Fruit fly (Drosophila melanogaster) whole organism, embryonic: ENCODE measurements around the gene CG5618.

ENCODE experiments used
- Ada2b ChIP-seq: fragments of 200-800 bp; sonication (Bioruptor generic); IDR thresholded peaks from 2 replicates; pipeline ENCODE4 v1.3.6; 2022; ENCODE audit warnings: missing biosample characterization, missing genetic modification characterization
- Awh ChIP-seq: fragments of 200-800 bp; sonication (Bioruptor generic); IDR thresholded peaks from 2 replicates; pipeline ENCODE4, ENCODE4 v1.3.6; 2022; ENCODE audit warnings: missing biosample characterization, missing genetic modification characterization
- CG10654 ChIP-seq: fragments of 200-800 bp; sonication (Bioruptor generic); optimal IDR thresholded peaks from 2 replicates; lab custom pipeline; 2016; ENCODE audit warnings: missing biosample characterization, missing genetic modification characterization
- CG11247 ChIP-seq: fragments of 200-800 bp; sonication (Bioruptor generic); IDR thresholded peaks from 2 replicates; pipeline ENCODE4 v1.3.6; 2022; ENCODE audit warnings: missing biosample characterization, missing genetic modification characterization
- CG13424 ChIP-seq: fragments of 200-800 bp; sonication (Bioruptor generic); optimal IDR thresholded peaks from 2 replicates; lab custom pipeline; 2019; ENCODE audit warnings: missing biosample characterization, mild to moderate bottlenecking, missing genetic modification characterization, moderate library complexity
- CG17802 ChIP-seq: fragments of 200-800 bp; sonication (Bioruptor generic); optimal IDR thresholded peaks from 2 replicates; lab custom pipeline; 2018; ENCODE audit warnings: missing biosample characterization, mild to moderate bottlenecking, missing genetic modification characterization, moderate library complexity
- CG18764 ChIP-seq: fragments of 200-800 bp; sonication (Bioruptor generic); optimal IDR thresholded peaks from 3 replicates; lab custom pipeline; 2016; ENCODE audit warnings: missing biosample characterization, missing genetic modification characterization
- CG2129 ChIP-seq: fragments of 200-800 bp; sonication (Bioruptor generic); IDR thresholded peaks from 2 replicates; pipeline ENCODE4 v1.3.6; 2022; ENCODE audit warnings: missing biosample characterization, missing genetic modification characterization; ENCODE audit not compliant: partially characterized antibody
- CG2678 ChIP-seq: fragments of 200-800 bp; sonication (Bioruptor generic); optimal IDR thresholded peaks from 3 replicates; lab custom pipeline; 2019; ENCODE audit warnings: missing biosample characterization, mild to moderate bottlenecking, missing genetic modification characterization, moderate library complexity
- CG30431 ChIP-seq: fragments of 200-800 bp; sonication (Bioruptor generic); optimal IDR thresholded peaks from 2 replicates; lab custom pipeline; 2017; ENCODE audit warnings: missing biosample characterization, missing genetic modification characterization
- CG32767 ChIP-seq: fragments of 200-800 bp; sonication (Bioruptor generic); IDR thresholded peaks from 2 replicates; pipeline ENCODE4 v1.3.6; 2022; ENCODE audit warnings: missing biosample characterization, missing genetic modification characterization
- CG4617 ChIP-seq: fragments of 200-800 bp; sonication (Bioruptor generic); optimal IDR thresholded peaks from 3 replicates; lab custom pipeline; 2016; ENCODE audit warnings: missing biosample characterization, missing genetic modification characterization, borderline replicate concordance
- CG8388 ChIP-seq: fragments of 200-800 bp; sonication (Bioruptor generic); optimal IDR thresholded peaks from 2 replicates; lab custom pipeline; 2019; ENCODE audit warnings: missing biosample characterization, mild to moderate bottlenecking, missing genetic modification characterization, moderate library complexity
- CG8765 ChIP-seq: fragments of 200-800 bp; sonication (Bioruptor generic); IDR thresholded peaks from 2 replicates; pipeline ENCODE4 v1.3.6; 2022; ENCODE audit warnings: missing biosample characterization, missing genetic modification characterization
- CG8924 ChIP-seq: fragments of 200-800 bp; optimal IDR thresholded peaks from 3 replicates; lab custom pipeline; 2019; ENCODE audit warnings: missing biosample characterization, mild to moderate bottlenecking, missing genetic modification characterization, moderate library complexity
- CG8944 ChIP-seq: fragments of 200-800 bp; sonication (Bioruptor generic); optimal IDR thresholded peaks from 3 replicates; lab custom pipeline; 2016; ENCODE audit warnings: missing biosample characterization, missing genetic modification characterization
- CG9437 ChIP-seq: fragments of 200-800 bp; sonication (Bioruptor generic); optimal IDR thresholded peaks from 2 replicates; lab custom pipeline; 2018; ENCODE audit warnings: missing biosample characterization, mild to moderate bottlenecking, missing genetic modification characterization
- D ChIP-seq, 2 experiments: fragments of 200-800 bp in 1 of 2; fragments of >200 bp in 1 of 2; sonication (Bioruptor generic) in 1 of 2; optimal IDR thresholded peaks; 2 replicates in 1 of 2; 3 replicates in 1 of 2; lab custom pipeline; 2017; ENCODE audit warnings: mild to moderate bottlenecking in 1 of 2, missing biosample characterization in 1 of 2, missing genetic modification characterization in 1 of 2, missing genetic modification reagents in 1 of 2
- Gsc ChIP-seq: fragments of 200-800 bp; sonication (Bioruptor generic); IDR thresholded peaks from 2 replicates; pipeline ENCODE4 v1.3.6; 2022; ENCODE audit warnings: missing biosample characterization, missing genetic modification characterization
- HmgZ ChIP-seq: fragments of 200-800 bp; sonication (Bioruptor generic); optimal IDR thresholded peaks from 2 replicates; lab custom pipeline; 2018; ENCODE audit warnings: missing biosample characterization, mild to moderate bottlenecking, missing genetic modification characterization
- Lhr ChIP-seq: fragments of 200-800 bp; sonication (Bioruptor generic); optimal IDR thresholded peaks from 3 replicates; lab custom pipeline; 2017; ENCODE audit warnings: mild to moderate bottlenecking, missing biosample characterization, missing genetic modification reagents, missing genetic modification characterization
- NC2α ChIP-seq: fragments of 200-800 bp; sonication (Bioruptor generic); optimal IDR thresholded peaks from 2 replicates; lab custom pipeline; 2016; ENCODE audit warnings: missing biosample characterization, missing genetic modification characterization
- NK7.1 ChIP-seq: fragments of 200-800 bp; sonication (Bioruptor generic); optimal IDR thresholded peaks from 3 replicates; lab custom pipeline; 2016; ENCODE audit warnings: missing biosample characterization, missing genetic modification characterization
- Poxn ChIP-seq: fragments of 200-800 bp; sonication (Bioruptor generic); IDR thresholded peaks from 2 replicates; pipeline ENCODE4 v1.3.6; 2022; ENCODE audit warnings: missing biosample characterization, missing genetic modification characterization
- Scr ChIP-seq: fragments of 200-800 bp; sonication (Bioruptor generic); IDR thresholded peaks from 2 replicates; pipeline ENCODE4 v1.3.6; 2022; ENCODE audit warnings: missing biosample characterization, missing genetic modification characterization; ENCODE audit not compliant: partially characterized antibody
- Stat92E ChIP-seq, 3 experiments: fragments of >200 bp in 2 of 3; fragments of 200-800 bp in 1 of 3; sonication (Bioruptor generic) in 1 of 3; optimal IDR thresholded peaks; 2 replicates each; lab custom pipeline; 2017 to 2019; ENCODE audit warnings: missing biosample characterization in 3 of 3, missing genetic modification characterization in 3 of 3, mild to moderate bottlenecking in 1 of 3, moderate library complexity in 1 of 3
- aop ChIP-seq: fragments of 200-800 bp; sonication (Bioruptor generic); IDR thresholded peaks from 2 replicates; pipeline ENCODE4 v1.3.6; 2022; ENCODE audit warnings: missing biosample characterization, missing genetic modification characterization
- ash1 ChIP-seq: fragments of 200-800 bp; sonication (Bioruptor generic); optimal IDR thresholded peaks from 2 replicates; lab custom pipeline; 2018; ENCODE audit warnings: missing biosample characterization, mild to moderate bottlenecking, missing genetic modification characterization
- bowl ChIP-seq: fragments of 200-800 bp; sonication (Bioruptor generic); IDR thresholded peaks from 2 replicates; pipeline ENCODE4 v1.3.6; 2022; ENCODE audit warnings: missing biosample characterization, missing genetic modification characterization
- dm ChIP-seq: fragments of 200-800 bp; sonication (Bioruptor generic); optimal IDR thresholded peaks from 3 replicates; lab custom pipeline; 2016; ENCODE audit warnings: missing biosample characterization, missing genetic modification characterization
- dmrt11E ChIP-seq: fragments of 200-800 bp; sonication (Bioruptor generic); optimal IDR thresholded peaks from 3 replicates; lab custom pipeline; 2018; ENCODE audit warnings: missing biosample characterization, mild to moderate bottlenecking, missing genetic modification characterization, moderate library complexity
- eve ChIP-seq, 2 experiments: fragments of >200 bp; optimal IDR thresholded peaks; 2 replicates each; lab custom pipeline; 2017; ENCODE audit warnings: missing biosample characterization in 2 of 2, missing genetic modification characterization in 2 of 2
- fd96Cb ChIP-seq: fragments of 200-800 bp; sonication (Bioruptor generic); optimal IDR thresholded peaks from 2 replicates; lab custom pipeline; 2018; ENCODE audit warnings: missing biosample characterization, mild to moderate bottlenecking, missing genetic modification characterization, moderate library complexity
- gfzf ChIP-seq: fragments of 200-800 bp; sonication (Bioruptor generic); optimal IDR thresholded peaks from 2 replicates; lab custom pipeline; 2016; ENCODE audit warnings: missing biosample characterization, mild to moderate bottlenecking, missing genetic modification characterization, moderate library complexity
- hkb ChIP-seq, 2 experiments: fragments of 200-800 bp in 1 of 2; fragments of >200 bp in 1 of 2; sonication (Bioruptor generic) in 1 of 2; IDR thresholded peaks in 1 of 2; optimal IDR thresholded peaks in 1 of 2; 2 replicates each; pipeline versions ENCODE4 v1.3.6 to Lab custom; 2017 to 2022; ENCODE audit warnings: missing biosample characterization in 1 of 2, missing genetic modification characterization in 1 of 2
- hth ChIP-seq: fragments of >200 bp; optimal IDR thresholded peaks from 2 replicates; lab custom pipeline; 2017; ENCODE audit warnings: inconsistent platforms
- maf-S ChIP-seq: fragments of 200-800 bp; sonication (Bioruptor generic); optimal IDR thresholded peaks from 2 replicates; lab custom pipeline; 2016; ENCODE audit warnings: missing biosample characterization, missing genetic modification characterization
- mirr ChIP-seq: fragments of 200-800 bp; sonication (Bioruptor generic); optimal IDR thresholded peaks from 3 replicates; lab custom pipeline; 2018; ENCODE audit warnings: missing biosample characterization, mild to moderate bottlenecking, missing genetic modification characterization
- nerfin-1 ChIP-seq: fragments of 200-800 bp; sonication (Bioruptor generic); optimal IDR thresholded peaks from 3 replicates; lab custom pipeline; 2019; ENCODE audit warnings: missing biosample characterization, mild to moderate bottlenecking, missing genetic modification characterization, moderate library complexity
- nom ChIP-seq: fragments of 200-800 bp; sonication (Bioruptor generic); optimal IDR thresholded peaks from 2 replicates; lab custom pipeline; 2017; ENCODE audit warnings: missing biosample characterization, missing genetic modification characterization, mild to moderate bottlenecking, moderate library complexity, missing genetic modification reagents
- peb ChIP-seq: fragments of 200-800 bp; sonication (Bioruptor generic); IDR thresholded peaks from 2 replicates; pipeline ENCODE4 v1.3.6; 2022; ENCODE audit warnings: missing biosample characterization, missing genetic modification characterization
- stc ChIP-seq: fragments of 200-800 bp; sonication (Bioruptor generic); IDR thresholded peaks from 2 replicates; pipeline ENCODE4 v1.3.6; 2022; ENCODE audit warnings: missing biosample characterization, missing genetic modification characterization
- tap ChIP-seq: fragments of 200-800 bp; optimal IDR thresholded peaks from 3 replicates; lab custom pipeline; 2019; ENCODE audit warnings: missing biosample characterization, mild to moderate bottlenecking, missing genetic modification characterization, moderate library complexity
- unc-4 ChIP-seq: fragments of 200-800 bp; sonication (Bioruptor generic); IDR thresholded peaks from 2 replicates; pipeline ENCODE4 v1.3.6; 2022; ENCODE audit warnings: missing biosample characterization, missing genetic modification characterization; ENCODE audit not compliant: partially characterized antibody
- z ChIP-seq: fragments of 200-800 bp; sonication (Bioruptor generic); IDR thresholded peaks from 3 replicates; pipeline ENCODE4 v1.3.6; 2022; ENCODE audit warnings: missing biosample characterization, missing genetic modification characterization

CG5618 gene

DNA sequence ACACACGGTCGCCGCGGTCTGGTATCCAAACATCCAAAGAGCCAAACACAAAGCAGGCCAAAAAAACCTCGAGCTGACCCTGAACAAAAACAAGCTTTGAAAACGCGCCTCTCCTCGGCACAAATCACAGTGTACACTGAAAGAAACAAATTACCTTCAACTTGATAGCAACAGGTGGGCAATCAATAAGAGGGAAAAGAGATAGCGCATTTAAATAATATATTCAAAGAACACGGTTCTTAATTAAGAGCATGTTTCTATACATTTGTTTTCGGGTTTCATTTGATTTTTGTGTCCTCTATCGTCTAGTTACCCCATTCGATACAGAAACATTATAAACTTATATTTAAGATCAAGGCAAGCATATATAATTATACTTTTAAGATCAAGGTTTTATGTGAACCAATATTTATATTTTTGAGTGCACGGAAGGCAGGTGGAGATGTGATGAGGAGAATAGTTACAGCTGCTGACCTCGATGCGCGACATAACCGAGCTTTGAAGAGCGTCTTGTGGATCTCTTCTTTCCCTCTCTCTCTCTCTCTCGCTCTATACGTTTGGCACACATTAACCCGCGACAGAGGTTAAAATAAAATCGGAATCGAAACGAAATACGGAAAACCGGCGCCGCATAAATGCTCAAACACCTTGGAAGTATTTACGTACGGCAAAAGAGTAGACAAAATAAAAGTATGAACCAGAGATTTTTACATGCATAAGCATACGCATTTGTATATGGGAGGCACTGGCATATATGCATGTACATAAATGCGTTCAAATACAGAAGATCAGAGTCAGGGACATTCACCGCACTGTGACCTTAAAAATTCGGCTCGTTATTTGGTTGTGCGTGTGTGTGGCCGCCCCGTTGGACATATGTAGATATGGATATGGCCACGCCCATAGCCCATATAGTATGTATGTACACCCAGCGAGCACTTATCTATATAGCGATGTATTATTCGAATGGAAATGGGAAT lies 45.3 kb downstream of the CG5618 start (continued):
- peak; percentile 70 for TF ChIP-seq dmrt11E (tag; lab: Kevin White, UChicago)
- no peak for TF ChIP-seq nom (GFP tag; lab: Kevin White, UChicago)
- peak; percentile 43 for TF ChIP-seq Lhr
- TF ChIP-seq HmgZ (tag; lab: Kevin White, UChicago): peak; percentile 74
- peak; percentile 51; the same call in 1 of the 2 replicates for TF ChIP-seq peb
- TF ChIP-seq NK7.1 (GFP tag; lab: Kevin White, UChicago): peak; percentile 54
- TF ChIP-seq D (optimal IDR thresholded peaks at IDR 0.05; lab: Kevin White, UChicago): no peak
- TF ChIP-seq D (GFP tag; optimal IDR thresholded peaks at IDR 0.05; lab: Kevin White, UChicago): peak; percentile 77
- TF ChIP-seq tap (tag; lab: Kevin White, UChicago): peak; percentile 83
- no peak for TF ChIP-seq hkb (optimal IDR thresholded peaks at IDR 0.05; lab: Kevin White, UChicago)
- TF ChIP-seq hkb (GFP tag; IDR thresholded peaks at IDR 0.05; lab: Robert Waterston, UW): peak; percentile 89
- peak; percentile 80 for TF ChIP-seq Awh (GFP tag; lab: Robert Waterston, UW)
- peak; percentile 84 for TF ChIP-seq nerfin-1
- no peak for TF ChIP-seq CG2129 (GFP tag; lab: Robert Waterston, UW)
- TF ChIP-seq CG11247 (GFP tag; lab: Robert Waterston, UW): 0 out of 2 replicates have a peak, but pooled peaks have one; percentile 28
- TF ChIP-seq CG9437 (GFP tag; lab: Kevin White, UChicago): peak; percentile 86
- TF ChIP-seq CG13424 (tag; lab: Kevin White, UChicago): peak; percentile 91
- no peak for TF ChIP-seq Poxn (GFP tag; lab: Robert Waterston, UW)

DNA sequence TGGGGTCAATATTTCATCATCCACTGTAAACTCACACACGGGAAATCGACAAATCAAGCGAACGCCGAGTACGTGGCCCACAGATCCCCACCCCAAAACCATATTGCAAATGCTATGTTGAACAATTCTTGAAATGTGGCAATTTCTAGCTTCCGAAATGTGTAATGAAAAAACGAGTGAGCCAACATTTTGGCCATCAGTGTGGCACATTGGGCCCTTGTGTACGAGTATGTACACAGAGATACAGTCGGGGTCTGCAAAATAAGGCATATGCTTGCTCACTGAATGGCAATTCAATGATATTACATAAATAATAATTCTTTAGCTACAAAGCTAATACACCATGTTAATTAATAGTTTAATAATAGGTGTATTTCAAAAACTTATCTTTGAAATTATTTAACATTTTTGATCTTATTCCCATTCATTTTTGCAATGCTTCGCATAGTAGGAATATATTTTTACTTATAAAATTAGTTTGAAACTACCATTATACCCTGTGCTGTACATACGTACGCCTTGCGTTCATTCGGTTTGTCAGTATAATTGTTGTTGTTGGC lies 46.4 kb downstream of the CG5618 start:
- TF ChIP-seq aop (GFP tag; lab: Robert Waterston, UW): no peak; the same call in 1 of the 2 replicates
- TF ChIP-seq hth (lab: Kevin White, UChicago): no peak
- TF ChIP-seq CG10654 (GFP tag; lab: Kevin White, UChicago): peak; percentile 83
- peak; percentile 72 for TF ChIP-seq CG8944 (GFP tag; lab: Kevin White, UChicago)
- TF ChIP-seq Scr (GFP tag; lab: Robert Waterston, UW): no peak
- peak; percentile 4 for TF ChIP-seq NC2α (GFP tag; lab: Kevin White, UChicago)
- peak; percentile 82 for TF ChIP-seq CG8388 (GFP tag; lab: Kevin White, UChicago)
- TF ChIP-seq stc (GFP tag; lab: Robert Waterston, UW): peak; percentile 84
- peak; percentile 23 for TF ChIP-seq CG17802 (tag; lab: Kevin White, UChicago)
- TF ChIP-seq CG2678 (tag; lab: Kevin White, UChicago): peak; percentile 95
- TF ChIP-seq eve (GFP tag; optimal IDR thresholded peaks at IDR 0.05; lab: Kevin White, UChicago): peak in 1 of 2 experiments; percentile 91
- no peak for TF ChIP-seq gfzf (GFP tag; lab: Kevin White, UChicago)
- peak; percentile 63 for TF ChIP-seq CG4617
- TF ChIP-seq maf-S (GFP tag; lab: Kevin White, UChicago): peak; percentile 76
- TF ChIP-seq Ada2b (GFP tag; lab: Robert Waterston, UW): peak; percentile 80
- TF ChIP-seq z: no peak
- peak; percentile 77 for TF ChIP-seq CG32767 (GFP tag; lab: Robert Waterston, UW)
- TF ChIP-seq CG8765 (GFP tag; lab: Robert Waterston, UW): peak; percentile 71; the same call in 1 of the 2 replicates
- peak; percentile 78 for TF ChIP-seq CG30431 (GFP tag; lab: Kevin White, UChicago)
- no peak for TF ChIP-seq ash1 (GFP tag; lab: Kevin White, UChicago)
- peak; percentile 79 for TF ChIP-seq CG18764 (GFP tag; lab: Kevin White, UChicago)
- TF ChIP-seq Gsc (GFP tag; lab: Robert Waterston, UW): no peak
- TF ChIP-seq CG8924: peak; percentile 93
- TF ChIP-seq fd96Cb: peak; percentile 84
- peak; percentile 51 for TF ChIP-seq mirr (GFP tag; lab: Kevin White, UChicago)
- no peak for TF ChIP-seq Stat92E (GFP tag; optimal IDR thresholded peaks at IDR 0.05; lab: Kevin White, UChicago)
- no peak for TF ChIP-seq unc-4 (GFP tag; lab: Robert Waterston, UW)
- TF ChIP-seq dm (GFP tag; lab: Kevin White, UChicago): peak; percentile 66
- peak; percentile 68 for TF ChIP-seq bowl (GFP tag; lab: Robert Waterston, UW)
